Worm (Caenorhabditis elegans): ENCODE results near the gene T22F3.12.

- TF ChIP-seq egl-27 (tag; optimal IDR thresholded peaks at IDR 0.05) (no peak), nhr-77 (tag; optimal IDR thresholded peaks at IDR 0.05) (no peak), ceh-82 (tag; optimal IDR thresholded peaks at IDR 0.05) (no peak), fos-1 (tag; optimal IDR thresholded peaks at IDR 0.05) (no peak), nhr-237 (tag; optimal IDR thresholded peaks at IDR 0.05) (no peak), unc-62 (GFP tag; optimal IDR thresholded peaks at IDR 0.05) (no peak), lsy-2 (tag; optimal IDR thresholded peaks at IDR 0.05) (no peak)
Observed at ce11 chrV:3633041-3633440, 41.0 kb upstream of the T22F3.12 start, which contains the start of gene F59B1.2.
